In the genomic region with DNA sequence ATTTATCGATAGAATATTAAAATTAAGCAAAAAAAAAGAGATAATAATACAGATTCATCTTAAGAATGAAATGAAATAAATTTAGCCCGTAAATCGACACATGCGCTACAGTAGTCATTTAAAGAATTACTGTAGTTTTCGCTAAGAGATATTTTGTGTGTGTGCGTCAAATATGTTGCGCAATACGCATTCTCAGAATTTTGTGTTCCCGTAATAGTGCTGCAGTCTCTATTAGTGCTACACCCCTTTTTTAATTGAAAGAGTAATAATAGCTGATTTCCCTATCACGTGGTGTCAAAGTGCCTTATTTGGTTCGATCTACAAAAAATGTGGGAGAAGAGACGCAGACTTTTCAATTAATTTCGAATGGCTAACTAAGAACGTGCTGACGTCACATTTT, we compare ENCODE assay signal across 3 worm cellular contexts.
TF ChIP-seq lines count a peak whose summit lies in the region.

No protein-coding gene starts in this region.

TF ChIP-seq in whole organism, L1 larva, 84 proteins besides CTCF, POLR2A, EP300 and RAD21:
- peak; percentile 58 for TF ChIP-seq nhr-85 (tag; lab: Kevin White, UChicago)
- no peak for TF ChIP-seq ztf-4 (tag; optimal IDR thresholded peaks at IDR 0.05; lab: Kevin White, UChicago)
- no peak for TF ChIP-seq fkh-8 (tag; optimal IDR thresholded peaks at IDR 0.05; lab: Kevin White, UChicago)

TF ChIP-seq in whole organism, mixed stage, embryonic, 35 proteins besides CTCF, POLR2A, EP300 and RAD21:
- no peak for TF ChIP-seq unc-39 (tag; optimal IDR thresholded peaks at IDR 0.05; lab: Kevin White, UChicago)
- TF ChIP-seq zip-8 (tag; optimal IDR thresholded peaks at IDR 0.05; lab: Kevin White, UChicago) = peak; percentile 86

TF ChIP-seq in whole organism, young adult, 124 proteins besides CTCF, POLR2A, EP300 and RAD21:
- TF ChIP-seq lsl-1 (GFP tag; optimal IDR thresholded peaks at IDR 0.05; lab: Kevin White, UChicago) = peak; percentile 59
- no peak for TF ChIP-seq ceh-40 (GFP tag; IDR thresholded peaks at IDR 0.05; lab: Robert Waterston, UW)
- TF ChIP-seq let-526 (GFP tag; IDR thresholded peaks at IDR 0.05; lab: Robert Waterston, UW) = no peak
- no peak for TF ChIP-seq cebp-2 (GFP tag; IDR thresholded peaks at IDR 0.05; lab: Robert Waterston, UW)
- TF ChIP-seq Y67H2A.10 (GFP tag; conservative IDR thresholded peaks at IDR 0.05; lab: Robert Waterston, UW) = no peak
- no peak for TF ChIP-seq snpc-3.4 (tag; optimal IDR thresholded peaks at IDR 0.05; lab: Kevin White, UChicago)
